Worm (Caenorhabditis elegans) whole organism, late embryonic: ENCODE measurements around the gene scl-1.

Experiments
- elt-4 ChIP-seq: sonication (generic microtip); optimal IDR thresholded peaks from 2 replicates; lab custom pipeline; 2016; ENCODE audit warnings: missing genetic modification characterization, missing compliant biosample characterization
- nfya-1 ChIP-seq: sonication (generic microtip); optimal IDR thresholded peaks from 2 replicates; lab custom pipeline; 2017; ENCODE audit warnings: missing genetic modification characterization, mild to moderate bottlenecking, missing compliant biosample characterization, antibody characterized with exemption, moderate library complexity
- nhr-11 ChIP-seq: fragments of 150-350 bp; optimal IDR thresholded peaks from 2 replicates; lab custom pipeline; 2014; ENCODE audit warnings: missing biosample characterization, missing genetic modification characterization
- pha-2 ChIP-seq: sonication (generic microtip); optimal IDR thresholded peaks from 2 replicates; lab custom pipeline; 2017; ENCODE audit warnings: mild to moderate bottlenecking, missing genetic modification characterization, missing compliant biosample characterization
- rnt-1 ChIP-seq: sonication (generic microtip); optimal IDR thresholded peaks from 2 replicates; lab custom pipeline; 2016; ENCODE audit warnings: missing genetic modification characterization, missing compliant biosample characterization

ce11 chrIV:13090967-13091366 is 34.8 kb downstream of the scl-1 start, which contains the start of gene col-132:
- TF ChIP-seq elt-4: no peak
- no peak for TF ChIP-seq nfya-1 (tag; lab: Kevin White, UChicago)
- no peak for TF ChIP-seq pha-2 (tag; lab: Kevin White, UChicago)
- no peak for TF ChIP-seq nhr-11 (tag; lab: Kevin White, UChicago)
- TF ChIP-seq rnt-1 (tag; lab: Kevin White, UChicago): no peak
